Worm (Caenorhabditis elegans) whole organism, L4 larva: Measurements from ENCODE around the gene C37C3.10.

Experiments used
- D1046.2 ChIP-seq: fragments of 200-800 bp; sonication (Bioruptor generic); IDR thresholded peaks from 2 replicates; pipeline ENCODE4 v1.3.6; 2022; ENCODE audit warnings: missing genetic modification characterization, missing compliant biosample characterization
- F26F4.8 ChIP-seq: fragments of 200-800 bp; sonication (Bioruptor generic); conservative IDR thresholded peaks from 2 replicates; pipeline ENCODE4 v1.3.6; 2022; ENCODE audit warnings: missing genetic modification characterization, missing compliant biosample characterization
- F44E2.7 ChIP-seq: fragments of 200-800 bp; sonication (Bioruptor generic); IDR thresholded peaks from 2 replicates; pipeline ENCODE4 v2.1.2; 2022; ENCODE audit warnings: missing genetic modification characterization, missing compliant biosample characterization
- F49E8.2 ChIP-seq: sonication (generic microtip); optimal IDR thresholded peaks from 2 replicates; lab custom pipeline; 2016; ENCODE audit warnings: missing compliant biosample characterization, mild to moderate bottlenecking, missing genetic modification characterization, borderline replicate concordance
- T20F7.1 ChIP-seq: fragments of 200-800 bp; sonication (Bioruptor generic); optimal IDR thresholded peaks from 2 replicates; lab custom pipeline; 2018; ENCODE audit warnings: mild to moderate bottlenecking, missing genetic modification characterization, missing compliant biosample characterization
- ZK546.5 ChIP-seq, 2 experiments: sonication (generic microtip); optimal IDR thresholded peaks; 2 replicates each; lab custom pipeline; 2017; ENCODE audit warnings: missing biosample characterization in 2 of 2, missing genetic modification characterization in 2 of 2
- aha-1 ChIP-seq: fragments of 150-350 bp; peaks from one replicate; lab custom pipeline; 2014; ENCODE audit warnings: missing biosample characterization, missing genetic modification characterization
- arid-1 ChIP-seq: fragments of 200-800 bp; sonication (Bioruptor generic); conservative IDR thresholded peaks from 2 replicates; pipeline ENCODE4 v1.3.6; 2022; ENCODE audit warnings: missing genetic modification reagents, missing genetic modification characterization, missing compliant biosample characterization
- ceh-20 ChIP-seq: fragments of 200-800 bp; sonication (Bioruptor generic); IDR thresholded peaks from 2 replicates; pipeline ENCODE4 v1.3.6; 2022; ENCODE audit warnings: missing genetic modification reagents, missing genetic modification characterization, missing compliant biosample characterization
- ceh-82 ChIP-seq: sonication (generic microtip); optimal IDR thresholded peaks from 2 replicates; lab custom pipeline; 2017; ENCODE audit warnings: missing biosample characterization, missing genetic modification characterization
- cey-2 ChIP-seq: sonication (generic microtip); optimal IDR thresholded peaks from 3 replicates; lab custom pipeline; 2017; ENCODE audit warnings: missing genetic modification characterization, mild to moderate bottlenecking, missing compliant biosample characterization, antibody characterized with exemption, borderline replicate concordance; ENCODE audit not compliant: insufficient read depth
- daf-16 ChIP-seq, 3 experiments: sonication (generic microtip); optimal IDR thresholded peaks; 2 replicates each; lab custom pipeline; 2016 to 2017; ENCODE audit warnings: missing genetic modification characterization in 3 of 3, missing genetic modification reagents in 3 of 3, mild to moderate bottlenecking in 2 of 3, missing compliant biosample characterization in 2 of 3, missing biosample characterization in 1 of 3, moderate library complexity in 1 of 3
- dmd-9 ChIP-seq: fragments of 200-800 bp; sonication (Bioruptor generic); IDR thresholded peaks from 2 replicates; pipeline ENCODE4 v1.3.6; 2022; ENCODE audit warnings: missing genetic modification reagents, missing genetic modification characterization, missing compliant biosample characterization
- dpl-1 ChIP-seq: fragments of 150-350 bp; optimal IDR thresholded peaks from 2 replicates; lab custom pipeline; 2014; ENCODE audit warnings: missing biosample characterization, missing genetic modification reagents, missing genetic modification characterization
- duxl-1 ChIP-seq: sonication (generic microtip); optimal IDR thresholded peaks from 2 replicates; lab custom pipeline; 2016; ENCODE audit warnings: mild to moderate bottlenecking, missing genetic modification characterization, moderate library complexity, missing compliant biosample characterization; ENCODE audit not compliant: poor library complexity
- egl-27 ChIP-seq: sonication (generic microtip); optimal IDR thresholded peaks from 3 replicates; lab custom pipeline; 2017; ENCODE audit warnings: missing biosample characterization, missing genetic modification reagents, missing genetic modification characterization
- egl-43 ChIP-seq: fragments of 200-800 bp; sonication (Bioruptor generic); IDR thresholded peaks from 2 replicates; pipeline ENCODE4 v1.3.6; 2022; ENCODE audit warnings: missing genetic modification reagents, missing genetic modification characterization, missing compliant biosample characterization
- fos-1 ChIP-seq: fragments of 150-350 bp; optimal IDR thresholded peaks from 2 replicates; lab custom pipeline; 2014; ENCODE audit warnings: missing biosample characterization, missing genetic modification characterization
- hlh-30 ChIP-seq: sonication (generic microtip); optimal IDR thresholded peaks from 2 replicates; lab custom pipeline; 2017; ENCODE audit warnings: antibody characterized with exemption, mild to moderate bottlenecking, missing genetic modification characterization, missing compliant biosample characterization; ENCODE audit not compliant: insufficient read depth
- lin-38 ChIP-seq: fragments of 200-800 bp; sonication (Bioruptor generic); IDR thresholded peaks from 2 replicates; pipeline ENCODE4 v1.3.6; 2022; ENCODE audit warnings: missing genetic modification reagents, missing genetic modification characterization, missing compliant biosample characterization
- madf-9 ChIP-seq: fragments of 200-800 bp; sonication (Bioruptor generic); conservative IDR thresholded peaks from 2 replicates; pipeline ENCODE4 v1.3.6; 2022; ENCODE audit warnings: missing genetic modification reagents, missing genetic modification characterization, missing compliant biosample characterization
- mdl-1 ChIP-seq, 2 experiments: fragments of 150-350 bp in 1 of 2; sonication (generic microtip) in 1 of 2; optimal IDR thresholded peaks; 2 replicates each; lab custom pipeline; 2014 to 2017; ENCODE audit warnings: missing biosample characterization in 2 of 2, missing genetic modification characterization in 2 of 2
- mdt-29 ChIP-seq: fragments of 200-800 bp; sonication (Bioruptor generic); IDR thresholded peaks from 2 replicates; pipeline ENCODE4 v1.3.6; 2022; ENCODE audit warnings: missing genetic modification reagents, missing genetic modification characterization, missing compliant biosample characterization
- nhr-11 ChIP-seq: fragments of 150-350 bp; optimal IDR thresholded peaks from 2 replicates; lab custom pipeline; 2014; ENCODE audit warnings: missing biosample characterization, missing genetic modification characterization
- nhr-237 ChIP-seq: sonication (generic microtip); optimal IDR thresholded peaks from 2 replicates; lab custom pipeline; 2017; ENCODE audit warnings: missing biosample characterization, missing genetic modification characterization
- nhr-25 ChIP-seq: sonication (generic microtip); optimal IDR thresholded peaks from 2 replicates; lab custom pipeline; 2017; ENCODE audit warnings: missing genetic modification characterization, mild to moderate bottlenecking, missing compliant biosample characterization, antibody characterized with exemption, moderate library complexity, borderline replicate concordance; ENCODE audit not compliant: insufficient read depth
- nhr-42 ChIP-seq: fragments of 200-800 bp; sonication (Bioruptor generic); IDR thresholded peaks from 2 replicates; pipeline ENCODE4 v1.3.6; 2022; ENCODE audit warnings: missing genetic modification characterization, missing compliant biosample characterization
- nhr-48 ChIP-seq: sonication (generic microtip); optimal IDR thresholded peaks from 2 replicates; lab custom pipeline; 2016; ENCODE audit warnings: mild to moderate bottlenecking, missing genetic modification characterization, missing compliant biosample characterization
- nhr-6 ChIP-seq: fragments of 150-350 bp; optimal IDR thresholded peaks from 2 replicates; lab custom pipeline; 2014; ENCODE audit warnings: missing biosample characterization, missing genetic modification characterization
- nhr-77 ChIP-seq: fragments of 150-350 bp; optimal IDR thresholded peaks from 2 replicates; lab custom pipeline; 2014; ENCODE audit warnings: missing biosample characterization, missing genetic modification characterization
- pha-4 ChIP-seq, 2 experiments: fragments of 150-350 bp in 1 of 2; fragments of 200-800 bp in 1 of 2; sonication (Bioruptor generic) in 1 of 2; IDR thresholded peaks in 1 of 2; optimal IDR thresholded peaks in 1 of 2; 2 replicates each; pipeline versions ENCODE4 v1.3.6 to Lab custom; 2014 to 2022; ENCODE audit warnings: missing genetic modification characterization in 2 of 2, missing genetic modification reagents in 2 of 2, missing biosample characterization in 1 of 2, missing compliant biosample characterization in 1 of 2
- pqm-1 ChIP-seq: sonication (generic microtip); optimal IDR thresholded peaks from 2 replicates; lab custom pipeline; 2017; ENCODE audit warnings: missing biosample characterization, missing genetic modification characterization
- sdz-12 ChIP-seq: fragments of 200-800 bp; sonication (Bioruptor generic); optimal IDR thresholded peaks from 2 replicates; lab custom pipeline; 2018; ENCODE audit warnings: mild to moderate bottlenecking, missing genetic modification characterization, missing compliant biosample characterization
- set-16 ChIP-seq: fragments of 200-800 bp; sonication (Bioruptor generic); IDR thresholded peaks from 2 replicates; pipeline ENCODE4 v1.3.6; 2022; ENCODE audit warnings: missing genetic modification reagents, missing genetic modification characterization, missing compliant biosample characterization
- snpc-1.2 ChIP-seq: fragments of 200-800 bp; sonication (Bioruptor generic); IDR thresholded peaks from 2 replicates; pipeline ENCODE4 v1.3.6; 2022; ENCODE audit warnings: missing genetic modification reagents, missing genetic modification characterization, missing compliant biosample characterization
- snpc-4 ChIP-seq: fragments of 150-350 bp; optimal IDR thresholded peaks from 2 replicates; lab custom pipeline; 2014; ENCODE audit warnings: missing biosample characterization, missing genetic modification characterization
- spr-1 ChIP-seq: sonication (generic microtip); optimal IDR thresholded peaks from 2 replicates; lab custom pipeline; 2016; ENCODE audit warnings: mild to moderate bottlenecking, missing genetic modification characterization, missing compliant biosample characterization
- tag-97 ChIP-seq: fragments of 200-800 bp; sonication (Bioruptor generic); IDR thresholded peaks from 2 replicates; pipeline ENCODE4 v1.3.6; 2022; ENCODE audit warnings: missing genetic modification characterization, missing compliant biosample characterization
- unc-130 ChIP-seq: sonication (generic microtip); optimal IDR thresholded peaks from 2 replicates; lab custom pipeline; 2016; ENCODE audit warnings: missing genetic modification reagents, missing genetic modification characterization, missing compliant biosample characterization
- unc-39 ChIP-seq: sonication (generic microtip); optimal IDR thresholded peaks from 2 replicates; lab custom pipeline; 2017; ENCODE audit warnings: missing biosample characterization, missing genetic modification characterization
- zag-1 ChIP-seq: fragments of 150-350 bp; optimal IDR thresholded peaks from 2 replicates; lab custom pipeline; 2014; ENCODE audit warnings: missing biosample characterization, missing genetic modification characterization
- zip-11 ChIP-seq: fragments of 200-800 bp; sonication (Bioruptor generic); IDR thresholded peaks from 2 replicates; pipeline ENCODE4 v1.3.6; 2022; ENCODE audit warnings: missing genetic modification characterization, missing compliant biosample characterization

Gene C37C3.10

DNA sequence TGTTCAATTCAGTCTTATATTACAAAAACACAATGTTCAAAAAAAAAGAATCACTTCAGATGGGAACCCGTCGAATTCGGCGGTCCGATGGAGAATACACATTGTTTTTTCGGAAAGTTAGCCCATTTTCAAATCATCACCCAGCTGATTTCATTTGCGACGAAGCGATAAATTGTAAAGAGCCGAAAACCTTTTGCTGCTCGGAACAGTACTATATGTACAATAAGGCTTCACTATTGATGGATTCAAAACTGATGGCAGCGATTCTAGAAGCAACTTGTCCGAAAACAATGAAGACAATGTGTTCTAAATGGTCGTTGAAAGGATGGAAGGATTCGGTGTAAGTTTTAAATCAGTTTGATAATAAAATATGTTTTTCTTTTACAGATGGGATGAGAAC is 4.9 kb downstream of the C37C3.10 start, which contains the start of gene C37C3.1 (continued):
- peak; percentile 15 for TF ChIP-seq nhr-48 (tag; lab: Kevin White, UChicago)

DNA sequence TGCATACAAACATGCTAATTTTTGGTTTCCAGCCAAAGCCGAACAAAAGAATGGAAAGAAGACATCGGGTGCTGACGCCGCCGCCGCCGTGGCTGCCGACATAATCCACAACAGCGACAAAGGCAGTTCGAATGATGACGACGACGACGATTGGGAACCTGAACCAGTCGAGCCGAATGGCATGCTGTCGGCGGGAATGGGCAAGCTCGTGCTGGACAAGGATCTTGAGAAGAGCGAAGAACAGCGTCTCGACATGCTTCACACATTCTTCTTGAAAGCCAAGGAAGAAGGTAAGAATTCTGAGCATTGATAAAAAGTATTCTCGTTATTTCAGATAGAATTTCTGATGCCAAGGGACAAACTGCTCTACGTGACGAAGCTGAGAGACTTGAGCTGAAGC is 6.2 kb downstream of the C37C3.10 start:
- TF ChIP-seq cey-2 (tag; lab: Kevin White, UChicago) (no peak), set-16 (GFP tag; lab: Robert Waterston, UW) (peak; percentile 38; the same call in 1 of the 2 replicates)

DNA sequence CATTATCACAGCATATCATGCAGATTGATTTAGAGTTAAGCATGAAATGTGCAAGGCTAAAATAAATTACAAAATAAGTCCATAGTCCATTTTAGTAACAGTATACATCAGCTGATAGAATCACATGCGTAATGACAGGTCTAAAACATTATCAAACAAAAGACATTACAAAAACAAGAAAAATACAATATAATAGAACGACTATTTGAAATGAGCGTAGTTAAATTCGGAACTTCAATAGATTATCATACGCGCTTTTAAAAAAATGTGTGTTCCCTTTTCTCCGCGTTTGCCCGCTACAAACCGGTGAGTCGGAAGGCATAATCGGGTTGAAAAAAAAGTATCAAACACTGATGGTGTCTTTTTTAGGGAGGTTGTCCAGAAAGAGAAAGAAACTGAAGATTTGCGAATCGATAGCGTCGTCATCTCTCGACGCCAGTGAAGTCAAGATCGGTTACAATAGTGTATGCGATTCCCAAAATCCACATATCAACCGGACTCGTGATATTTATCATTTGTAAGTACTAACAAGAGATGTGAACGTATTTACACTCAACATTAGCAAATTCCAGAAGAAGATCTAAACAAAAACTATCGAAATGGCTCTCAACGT is 7.4 kb downstream of the C37C3.10 start, which contains the start of gene C37C3.2:
Gene C37C3.2, plus strand, starts transcription at position 563 of the 613 bp plus-strand sequence.
- no peak for TF ChIP-seq egl-27
- TF ChIP-seq F26F4.8 (GFP tag; lab: Robert Waterston, UW), result no peak
- no peak for TF ChIP-seq mdt-29 (GFP tag; lab: Robert Waterston, UW)
- no peak for TF ChIP-seq unc-39 (tag; lab: Kevin White, UChicago)
- no peak for TF ChIP-seq egl-43 (GFP tag; lab: Robert Waterston, UW)
- TF ChIP-seq aha-1 (tag; lab: Kevin White, UChicago), result peak; percentile 61
- no peak for TF ChIP-seq ZK546.5 (tag; optimal IDR thresholded peaks at IDR 0.05; lab: Kevin White, UChicago)
- TF ChIP-seq tag-97 (GFP tag; lab: Robert Waterston, UW), result no peak
- TF ChIP-seq nhr-6 (tag; lab: Kevin White, UChicago), result no peak
- no peak for TF ChIP-seq mdl-1 (tag; optimal IDR thresholded peaks at IDR 0.05; lab: Kevin White, UChicago)
- TF ChIP-seq T20F7.1 (GFP tag; lab: Kevin White, UChicago), result peak; percentile 34
- TF ChIP-seq F44E2.7 (GFP tag; lab: Robert Waterston, UW), result 0 out of 2 replicates have a peak, but pooled peaks have one; percentile 54
- TF ChIP-seq daf-16 (GFP tag; optimal IDR thresholded peaks at IDR 0.05; lab: Kevin White, UChicago), result no peak
- peak; percentile 8 for TF ChIP-seq daf-16 (tag; optimal IDR thresholded peaks at IDR 0.05; lab: Kevin White, UChicago)
- TF ChIP-seq F49E8.2, result no peak
- no peak for TF ChIP-seq pha-4 (GFP tag; IDR thresholded peaks at IDR 0.05; lab: Robert Waterston, UW)
- no peak for TF ChIP-seq pha-4 (tag; optimal IDR thresholded peaks at IDR 0.05; lab: Kevin White, UChicago)
- peak; percentile 2 for TF ChIP-seq spr-1 (tag; lab: Kevin White, UChicago)
- no peak for TF ChIP-seq sdz-12 (GFP tag; lab: Kevin White, UChicago)
- peak; percentile 8 for TF ChIP-seq hlh-30 (tag; lab: Kevin White, UChicago)
- TF ChIP-seq nhr-77 (tag; lab: Kevin White, UChicago), result peak; percentile 51
- TF ChIP-seq ceh-20 (GFP tag; lab: Robert Waterston, UW), result no peak
- no peak for TF ChIP-seq nhr-25
- no peak for TF ChIP-seq snpc-4 (tag; lab: Kevin White, UChicago)
- 0 out of 2 replicates have a peak, but pooled peaks have one; percentile 15 for TF ChIP-seq arid-1 (GFP tag; lab: Robert Waterston, UW)
- TF ChIP-seq madf-9, result no peak
- TF ChIP-seq lin-38, result peak; percentile 3; the same call in 1 of the 2 replicates
- TF ChIP-seq snpc-1.2 (GFP tag; lab: Robert Waterston, UW), result no peak; the same call in 1 of the 2 replicates
- peak; percentile 19 for TF ChIP-seq duxl-1 (tag; lab: Kevin White, UChicago)

DNA sequence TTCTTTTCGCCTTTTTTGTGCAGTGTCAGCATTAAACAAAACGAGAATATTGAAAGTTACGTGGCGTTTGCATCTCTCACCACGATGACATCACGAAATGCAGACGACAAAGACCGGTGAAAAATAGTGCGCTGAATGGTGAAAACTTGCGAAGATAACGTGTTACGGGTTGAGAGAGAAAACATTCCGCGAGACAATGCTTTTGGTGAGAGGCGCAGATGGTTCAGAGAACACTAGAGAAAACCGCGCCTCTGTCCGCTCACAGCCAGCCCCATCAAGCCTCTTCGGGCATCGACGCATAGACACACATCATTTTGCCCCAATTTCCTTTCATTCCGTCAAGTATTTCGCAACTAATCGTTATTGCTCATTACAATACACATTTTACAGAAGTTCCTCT is 8.3 kb downstream of the C37C3.10 start, which contains the start of the genes C37C3.9 and C37C3.18:
Gene C37C3.9, minus strand, starts transcription at position 98 of the 400 bp plus-strand sequence.
Gene C37C3.18, plus strand, starts transcription at position 391 of the 400 bp plus-strand sequence.
- TF ChIP-seq ceh-82 (tag; lab: Kevin White, UChicago), result no peak
- no peak for TF ChIP-seq egl-27
- TF ChIP-seq dpl-1 (GFP tag; lab: Kevin White, UChicago), result peak; percentile 31
- no peak for TF ChIP-seq F49E8.2
- TF ChIP-seq egl-43 (GFP tag; lab: Robert Waterston, UW), result peak; percentile 76; the same call in 1 of the 2 replicates
- peak; percentile 26 for TF ChIP-seq pqm-1 (tag; lab: Kevin White, UChicago)
- TF ChIP-seq nhr-42, result peak; percentile 35; the same call in 1 of the 2 replicates
- TF ChIP-seq unc-130 (GFP tag; lab: Kevin White, UChicago), result no peak
- 0 out of 2 replicates have a peak, but pooled peaks have one; percentile 63 for TF ChIP-seq D1046.2 (GFP tag; lab: Robert Waterston, UW)
- no peak for TF ChIP-seq ZK546.5 (tag; optimal IDR thresholded peaks at IDR 0.05; lab: Kevin White, UChicago)
- TF ChIP-seq daf-16 (GFP tag; optimal IDR thresholded peaks at IDR 0.05; lab: Kevin White, UChicago), result no peak
- peak; percentile 77 for TF ChIP-seq daf-16 (tag; optimal IDR thresholded peaks at IDR 0.05; lab: Kevin White, UChicago)
- no peak for TF ChIP-seq mdt-29 (GFP tag; lab: Robert Waterston, UW)
- no peak for TF ChIP-seq zip-11 (GFP tag; lab: Robert Waterston, UW)
- no peak for TF ChIP-seq duxl-1 (tag; lab: Kevin White, UChicago)
- TF ChIP-seq dmd-9 (GFP tag; lab: Robert Waterston, UW), result 0 out of 2 replicates have a peak, but pooled peaks have one; percentile 30
- no peak for TF ChIP-seq fos-1
- peak; percentile 70 for TF ChIP-seq nhr-77 (tag; lab: Kevin White, UChicago)
- peak; percentile 77 for TF ChIP-seq nhr-11
- TF ChIP-seq nhr-237 (tag; lab: Kevin White, UChicago), result no peak
- TF ChIP-seq zag-1 (tag; lab: Kevin White, UChicago), result no peak
